Worm (Caenorhabditis elegans) whole organism, L1 larva: ENCODE results near the gene Y52E8A.1.

ENCODE experiments used
- C04F5.9 ChIP-seq: sonication (generic microtip); optimal IDR thresholded peaks from 2 replicates; lab custom pipeline; 2016; ENCODE audit warnings: missing genetic modification characterization, missing compliant biosample characterization
- jun-1 ChIP-seq: fragments of 150-350 bp; optimal IDR thresholded peaks from 2 replicates; lab custom pipeline; 2014; ENCODE audit warnings: missing biosample characterization, missing genetic modification reagents, missing genetic modification characterization
- lin-14 ChIP-seq: fragments of 200-800 bp; sonication (Bioruptor generic); optimal IDR thresholded peaks from 2 replicates; lab custom pipeline; 2018; ENCODE audit warnings: mild to moderate bottlenecking, missing genetic modification characterization, moderate library complexity, missing compliant biosample characterization

ce11 chrII:4297259-4297658, 24.6 kb upstream of the Y52E8A.1 start:
- no peak for TF ChIP-seq C04F5.9 (tag; lab: Kevin White, UChicago)
- no peak for TF ChIP-seq jun-1 (tag; lab: Kevin White, UChicago)
- no peak for TF ChIP-seq lin-14 (GFP tag; lab: Kevin White, UChicago)
